Worm (Caenorhabditis elegans) whole organism, early embryonic: ENCODE results near the gene F45E12.6.

Experiments
- B0310.2 ChIP-seq: sonication (generic microtip); optimal IDR thresholded peaks from 2 replicates; lab custom pipeline; 2016; ENCODE audit warnings: mild to moderate bottlenecking, missing genetic modification characterization, missing compliant biosample characterization
- aly-1 ChIP-seq: sonication (generic microtip); optimal IDR thresholded peaks from 2 replicates; lab custom pipeline; 2016; ENCODE audit warnings: missing genetic modification characterization, missing compliant biosample characterization
- ama-1 ChIP-seq: fragments of 150-350 bp; optimal IDR thresholded peaks from 2 replicates; lab custom pipeline; 2014
- ceh-13 ChIP-seq: fragments of 200-800 bp; sonication (Bioruptor generic); optimal IDR thresholded peaks from 2 replicates; lab custom pipeline; 2018; ENCODE audit warnings: mild to moderate bottlenecking, missing genetic modification characterization, missing compliant biosample characterization
- ets-7 ChIP-seq: sonication (generic microtip); optimal IDR thresholded peaks from 2 replicates; lab custom pipeline; 2016; ENCODE audit warnings: missing genotype, missing genetic modification characterization, missing compliant biosample characterization
- flt-1 ChIP-seq: fragments of 200-800 bp; sonication (Bioruptor generic); IDR thresholded peaks from 2 replicates; pipeline ENCODE4 v1.3.6; 2022; ENCODE audit warnings: missing genetic modification characterization, missing compliant biosample characterization
- hmbx-1 ChIP-seq: sonication (generic microtip); optimal IDR thresholded peaks from 2 replicates; lab custom pipeline; 2016; ENCODE audit warnings: mild to moderate bottlenecking, missing genetic modification characterization, missing compliant biosample characterization
- hmg-4 ChIP-seq: fragments of 200-800 bp; sonication (Bioruptor generic); optimal IDR thresholded peaks from 2 replicates; lab custom pipeline; 2018; ENCODE audit warnings: mild to moderate bottlenecking, missing genetic modification characterization, missing compliant biosample characterization
- hnd-1 ChIP-seq: sonication (generic microtip); optimal IDR thresholded peaks from 2 replicates; lab custom pipeline; 2016; ENCODE audit warnings: missing genetic modification characterization, missing compliant biosample characterization
- pes-1 ChIP-seq: fragments of 200-800 bp; sonication (Bioruptor generic); IDR thresholded peaks from 2 replicates; pipeline ENCODE4 v1.3.6; 2022; ENCODE audit warnings: missing genetic modification reagents, missing genetic modification characterization, missing compliant biosample characterization
- scrt-1 ChIP-seq: fragments of 200-800 bp; sonication (Bioruptor generic); IDR thresholded peaks from 2 replicates; pipeline ENCODE4 v1.3.6; 2022; ENCODE audit warnings: missing genetic modification characterization, missing compliant biosample characterization
- sea-1 ChIP-seq: fragments of 200-800 bp; sonication (Bioruptor generic); conservative IDR thresholded peaks from 2 replicates; pipeline ENCODE4 v1.3.6; 2022; ENCODE audit warnings: missing genetic modification characterization, missing compliant biosample characterization
- tbx-37 ChIP-seq: fragments of 200-800 bp; sonication (Bioruptor generic); conservative IDR thresholded peaks from 2 replicates; pipeline ENCODE4 v1.3.6; 2022; ENCODE audit warnings: missing genetic modification reagents, missing genetic modification characterization, missing compliant biosample characterization
- tra-4 ChIP-seq: sonication (generic microtip); optimal IDR thresholded peaks from 2 replicates; lab custom pipeline; 2017; ENCODE audit warnings: missing genetic modification characterization, missing compliant biosample characterization

- no peak for TF ChIP-seq hmg-4 (GFP tag; lab: Kevin White, UChicago)
- no peak for TF ChIP-seq ets-7 (tag; lab: Kevin White, UChicago)
- TF ChIP-seq aly-1 (tag; lab: Kevin White, UChicago), result no peak
- TF ChIP-seq ama-1 (lab: Kevin White, UChicago), result no peak
- no peak for TF ChIP-seq B0310.2 (tag; lab: Kevin White, UChicago)
- no peak for TF ChIP-seq hnd-1 (tag; lab: Kevin White, UChicago)
- no peak for TF ChIP-seq tbx-37 (GFP tag; lab: Robert Waterston, UW)
- TF ChIP-seq flt-1 (GFP tag; lab: Robert Waterston, UW), result no peak
- no peak for TF ChIP-seq scrt-1
- no peak for TF ChIP-seq ceh-13
- TF ChIP-seq tra-4 (tag; lab: Kevin White, UChicago), result no peak
- TF ChIP-seq hmbx-1 (tag; lab: Kevin White, UChicago), result no peak
- no peak for TF ChIP-seq sea-1 (GFP tag; lab: Robert Waterston, UW)
- no peak for TF ChIP-seq pes-1 (GFP tag; lab: Robert Waterston, UW)
Observed at ce11 chrII:7283063-7283462, 30.9 kb downstream of the F45E12.6 start.
